Fruit fly (Drosophila melanogaster) S2 (cell line): ENCODE results near the gene CG1103.

Source experiments
- CG8478 ChIP-seq: fragments of >200 bp; optimal IDR thresholded peaks from 2 replicates; lab custom pipeline; 2018
- CTCF ChIP-seq, 2 experiments: fragments of >200 bp; optimal IDR thresholded peaks; 2 replicates each; lab custom pipeline; 2018

DNA sequence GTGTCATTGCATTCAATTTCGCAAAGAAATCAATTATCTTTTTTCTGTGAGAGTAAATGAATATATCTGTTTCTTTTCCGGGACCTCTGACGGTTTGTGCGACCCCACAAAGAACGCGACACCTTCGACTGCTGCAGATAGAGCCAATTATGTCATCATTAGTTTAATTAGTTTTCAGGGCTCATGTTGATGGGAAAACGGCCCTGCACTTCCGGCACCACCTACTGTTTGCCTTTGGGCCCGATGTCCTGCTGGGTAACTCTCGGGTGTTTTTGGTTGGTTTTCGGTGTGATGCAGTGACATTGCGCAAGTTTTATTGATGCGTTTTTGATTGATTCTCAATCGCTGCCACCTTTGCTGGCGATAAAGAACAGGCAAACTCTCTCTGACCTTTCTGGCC, 2.6 kb downstream of the CG1103 start:
- TF ChIP-seq CTCF (optimal IDR thresholded peaks at IDR 0.05; lab: Kevin White, UChicago): no peak
- no peak for TF ChIP-seq CG8478
